Fruit fly (Drosophila melanogaster) whole organism, embryonic: ENCODE data around the gene kin17.

ENCODE experiments used
- ATbp ChIP-seq: fragments of 200-800 bp; sonication (Bioruptor generic); optimal IDR thresholded peaks from 2 replicates; lab custom pipeline; 2017; ENCODE audit warnings: missing biosample characterization, mild to moderate bottlenecking, missing genetic modification characterization, missing genetic modification reagents
- Atf3 ChIP-seq: fragments of 200-800 bp; sonication (Bioruptor generic); optimal IDR thresholded peaks from 3 replicates; lab custom pipeline; 2016; ENCODE audit warnings: missing biosample characterization, missing genetic modification characterization
- Blimp-1 ChIP-seq: fragments of 200-800 bp; sonication (Bioruptor generic); optimal IDR thresholded peaks from 3 replicates; lab custom pipeline; 2018; ENCODE audit warnings: missing biosample characterization, missing genetic modification characterization, mild to moderate bottlenecking, moderate library complexity, missing genetic modification reagents
- Bteb2 ChIP-seq: fragments of 200-800 bp; sonication (Bioruptor generic); optimal IDR thresholded peaks from 2 replicates; lab custom pipeline; 2016; ENCODE audit warnings: missing biosample characterization, missing genetic modification characterization
- CG10274 ChIP-seq: fragments of 200-800 bp; sonication (Bioruptor generic); optimal IDR thresholded peaks from 3 replicates; lab custom pipeline; 2017; ENCODE audit warnings: missing biosample characterization, mild to moderate bottlenecking, missing genetic modification characterization
- CG10462 ChIP-seq: fragments of 200-800 bp; sonication (Bioruptor generic); optimal IDR thresholded peaks from 2 replicates; lab custom pipeline; 2016; ENCODE audit warnings: missing biosample characterization, missing genetic modification characterization
- CG12071 ChIP-seq: fragments of 200-800 bp; sonication (Bioruptor generic); optimal IDR thresholded peaks from 3 replicates; lab custom pipeline; 2018; ENCODE audit warnings: missing biosample characterization, mild to moderate bottlenecking, missing genetic modification characterization
- CG12219 ChIP-seq: fragments of 200-800 bp; sonication (Bioruptor generic); optimal IDR thresholded peaks from 3 replicates; lab custom pipeline; 2018; ENCODE audit warnings: missing biosample characterization, mild to moderate bottlenecking, missing genetic modification characterization
- CG14860 ChIP-seq: fragments of 200-800 bp; sonication (Bioruptor generic); IDR thresholded peaks from 3 replicates; pipeline ENCODE4 v1.3.6; 2022; ENCODE audit warnings: missing biosample characterization, missing genetic modification characterization; ENCODE audit not compliant: partially characterized antibody
- CG16813 ChIP-seq: fragments of 200-800 bp; sonication (Bioruptor generic); IDR thresholded peaks from 3 replicates; pipeline ENCODE4 v1.3.6; 2022; ENCODE audit warnings: missing biosample characterization, missing genetic modification characterization; ENCODE audit not compliant: partially characterized antibody
- CG17359 ChIP-seq: fragments of 200-800 bp; sonication (Bioruptor generic); optimal IDR thresholded peaks from 3 replicates; lab custom pipeline; 2018; ENCODE audit warnings: missing biosample characterization, mild to moderate bottlenecking, missing genetic modification characterization, moderate library complexity
- CG18619 ChIP-seq: fragments of 200-800 bp; sonication (Bioruptor generic); optimal IDR thresholded peaks from 3 replicates; lab custom pipeline; 2017; ENCODE audit warnings: missing biosample characterization, mild to moderate bottlenecking, missing genetic modification characterization
- CG32532 ChIP-seq: fragments of 200-800 bp; sonication (Bioruptor generic); IDR thresholded peaks from 2 replicates; pipeline ENCODE4 v1.3.6; 2022; ENCODE audit warnings: missing biosample characterization, missing genetic modification characterization
- CG5953 ChIP-seq: fragments of 200-800 bp; sonication (Bioruptor generic); IDR thresholded peaks from 2 replicates; pipeline ENCODE4 v1.3.6; 2022; ENCODE audit warnings: missing biosample characterization, missing genetic modification characterization
- CG9817 ChIP-seq: fragments of 200-800 bp; sonication (Bioruptor generic); optimal IDR thresholded peaks from 2 replicates; lab custom pipeline; 2018; ENCODE audit warnings: missing biosample characterization, mild to moderate bottlenecking, missing genetic modification characterization, moderate library complexity
- CHES-1-like ChIP-seq: fragments of 200-800 bp; sonication (Bioruptor generic); optimal IDR thresholded peaks from 2 replicates; lab custom pipeline; 2016; ENCODE audit warnings: missing biosample characterization, missing genetic modification characterization
- D19A ChIP-seq: fragments of 200-800 bp; optimal IDR thresholded peaks from 3 replicates; lab custom pipeline; 2019; ENCODE audit warnings: missing biosample characterization, mild to moderate bottlenecking, missing genetic modification characterization, moderate library complexity
- Dfd ChIP-seq, 2 experiments: fragments of >200 bp; optimal IDR thresholded peaks; 2 replicates each; lab custom pipeline; 2017; ENCODE audit warnings: missing biosample characterization in 2 of 2, missing genetic modification characterization in 2 of 2
- E2f1 ChIP-seq: fragments of 200-800 bp; sonication (Bioruptor generic); IDR thresholded peaks from 2 replicates; pipeline ENCODE4 v1.3.6; 2022; ENCODE audit warnings: missing biosample characterization, missing genetic modification characterization
- Ets97D ChIP-seq: fragments of 200-800 bp; sonication (Bioruptor generic); optimal IDR thresholded peaks from 3 replicates; lab custom pipeline; 2016; ENCODE audit warnings: missing biosample characterization, missing genetic modification characterization
- GATAe ChIP-seq: fragments of 200-800 bp; sonication (Bioruptor generic); conservative IDR thresholded peaks from 2 replicates; pipeline ENCODE4 v1.3.6; 2022; ENCODE audit warnings: missing biosample characterization, missing genetic modification characterization
- Hr78 ChIP-seq, 2 experiments: fragments of 200-800 bp in 1 of 2; fragments of >200 bp in 1 of 2; sonication (Bioruptor generic) in 1 of 2; optimal IDR thresholded peaks; 2 replicates each; lab custom pipeline; 2017 to 2019; ENCODE audit warnings: missing biosample characterization in 2 of 2, missing genetic modification characterization in 2 of 2, mild to moderate bottlenecking in 1 of 2, moderate library complexity in 1 of 2
- Sox100B ChIP-seq: fragments of 200-800 bp; sonication (Bioruptor generic); optimal IDR thresholded peaks from 3 replicates; lab custom pipeline; 2018; ENCODE audit warnings: missing biosample characterization, mild to moderate bottlenecking, missing genetic modification characterization
- Vsx1 ChIP-seq: fragments of 200-800 bp; sonication (Bioruptor generic); optimal IDR thresholded peaks from 2 replicates; lab custom pipeline; 2017; ENCODE audit warnings: missing biosample characterization, mild to moderate bottlenecking, missing genetic modification characterization, missing genetic modification reagents
- Xbp1 ChIP-seq: fragments of 200-800 bp; sonication (Bioruptor generic); optimal IDR thresholded peaks from 3 replicates; lab custom pipeline; 2016; ENCODE audit warnings: missing biosample characterization, mild to moderate bottlenecking, missing genetic modification characterization
- al ChIP-seq: fragments of 200-800 bp; sonication (Bioruptor generic); IDR thresholded peaks from 2 replicates; pipeline ENCODE4 v1.3.6; 2022; ENCODE audit warnings: missing biosample characterization, missing genetic modification characterization
- amos ChIP-seq: fragments of 200-800 bp; sonication (Bioruptor generic); IDR thresholded peaks from 2 replicates; pipeline ENCODE4 v1.3.6; 2022; ENCODE audit warnings: missing biosample characterization, missing genetic modification characterization; ENCODE audit not compliant: partially characterized antibody
- bsh ChIP-seq, 2 experiments: fragments of 200-800 bp; sonication (Bioruptor generic); optimal IDR thresholded peaks; 2 replicates each; lab custom pipeline; 2017 to 2018; ENCODE audit warnings: mild to moderate bottlenecking in 2 of 2, missing biosample characterization in 2 of 2, missing genetic modification characterization in 2 of 2, moderate library complexity in 1 of 2
- chinmo ChIP-seq: fragments of 200-800 bp; sonication (Bioruptor generic); IDR thresholded peaks from 4 replicates; pipeline ENCODE4 v1.3.6; 2022; ENCODE audit warnings: missing biosample characterization, missing genetic modification characterization; ENCODE audit not compliant: partially characterized antibody
- chm ChIP-seq: fragments of 200-800 bp; sonication (Bioruptor generic); IDR thresholded peaks from 2 replicates; pipeline ENCODE4 v1.3.6; 2022; ENCODE audit warnings: missing biosample characterization, missing genetic modification characterization
- crol ChIP-seq: fragments of 200-800 bp; sonication (Bioruptor generic); IDR thresholded peaks from 2 replicates; pipeline ENCODE4 v1.3.6; 2022; ENCODE audit warnings: missing biosample characterization, missing genetic modification characterization
- dimm ChIP-seq: fragments of 200-800 bp; sonication (Bioruptor generic); IDR thresholded peaks from 2 replicates; pipeline ENCODE4 v1.3.6; 2022; ENCODE audit warnings: missing biosample characterization, missing genetic modification characterization
- eve ChIP-seq, 2 experiments: fragments of >200 bp; optimal IDR thresholded peaks; 2 replicates each; lab custom pipeline; 2017; ENCODE audit warnings: missing biosample characterization in 2 of 2, missing genetic modification characterization in 2 of 2
- fd96Cb ChIP-seq: fragments of 200-800 bp; sonication (Bioruptor generic); optimal IDR thresholded peaks from 2 replicates; lab custom pipeline; 2018; ENCODE audit warnings: missing biosample characterization, mild to moderate bottlenecking, missing genetic modification characterization, moderate library complexity
- gcm2 ChIP-seq: fragments of 200-800 bp; sonication (Bioruptor generic); optimal IDR thresholded peaks from 2 replicates; lab custom pipeline; 2016; ENCODE audit warnings: missing biosample characterization, missing genetic modification characterization
- gfzf ChIP-seq: fragments of 200-800 bp; sonication (Bioruptor generic); optimal IDR thresholded peaks from 2 replicates; lab custom pipeline; 2016; ENCODE audit warnings: missing biosample characterization, mild to moderate bottlenecking, missing genetic modification characterization, moderate library complexity
- grn ChIP-seq: fragments of 200-800 bp; sonication (Bioruptor generic); optimal IDR thresholded peaks from 3 replicates; lab custom pipeline; 2017; ENCODE audit warnings: missing biosample characterization, missing genetic modification characterization
- ind ChIP-seq: fragments of 200-800 bp; sonication (Bioruptor generic); optimal IDR thresholded peaks from 3 replicates; lab custom pipeline; 2016; ENCODE audit warnings: missing biosample characterization, missing genetic modification characterization
- klu ChIP-seq: fragments of 200-800 bp; sonication (Bioruptor generic); IDR thresholded peaks from 2 replicates; pipeline ENCODE4 v1.3.6; 2022; ENCODE audit warnings: missing biosample characterization, missing genetic modification characterization
- maf-S ChIP-seq: fragments of 200-800 bp; sonication (Bioruptor generic); optimal IDR thresholded peaks from 2 replicates; lab custom pipeline; 2016; ENCODE audit warnings: missing biosample characterization, missing genetic modification characterization
- odd ChIP-seq: fragments of 200-800 bp; sonication (Bioruptor generic); optimal IDR thresholded peaks from 2 replicates; lab custom pipeline; 2017; ENCODE audit warnings: missing biosample characterization, mild to moderate bottlenecking, missing genetic modification characterization
- otp ChIP-seq: fragments of 200-800 bp; sonication (Bioruptor generic); IDR thresholded peaks from 3 replicates; pipeline ENCODE4, ENCODE4 v1.3.6; 2022; ENCODE audit warnings: missing biosample characterization, missing genetic modification characterization
- pb ChIP-seq: fragments of 200-800 bp; sonication (Bioruptor generic); optimal IDR thresholded peaks from 3 replicates; lab custom pipeline; 2016; ENCODE audit warnings: missing biosample characterization, missing genetic modification characterization
- run ChIP-seq: fragments of 200-800 bp; sonication (Bioruptor generic); optimal IDR thresholded peaks from 3 replicates; lab custom pipeline; 2018; ENCODE audit warnings: missing biosample characterization, mild to moderate bottlenecking, missing genetic modification characterization
- sima ChIP-seq: fragments of 200-800 bp; sonication (Bioruptor generic); optimal IDR thresholded peaks from 2 replicates; lab custom pipeline; 2016; ENCODE audit warnings: missing biosample characterization, missing genetic modification characterization
- sqz ChIP-seq: fragments of 200-800 bp; sonication (Bioruptor generic); optimal IDR thresholded peaks from 3 replicates; lab custom pipeline; 2018; ENCODE audit warnings: missing biosample characterization, mild to moderate bottlenecking, missing genetic modification characterization
- toy ChIP-seq: fragments of 200-800 bp; sonication (Bioruptor generic); IDR thresholded peaks from 2 replicates; pipeline ENCODE4 v1.3.6; 2022; ENCODE audit warnings: missing biosample characterization, missing genetic modification characterization
- trh ChIP-seq: fragments of 200-800 bp; sonication (Bioruptor generic); optimal IDR thresholded peaks from 2 replicates; lab custom pipeline; 2016; ENCODE audit warnings: missing biosample characterization, missing genetic modification characterization
- usp ChIP-seq: fragments of >200 bp; optimal IDR thresholded peaks from 2 replicates; lab custom pipeline; 2017; ENCODE audit warnings: missing biosample characterization, missing genetic modification characterization

The kin17 gene

DNA sequence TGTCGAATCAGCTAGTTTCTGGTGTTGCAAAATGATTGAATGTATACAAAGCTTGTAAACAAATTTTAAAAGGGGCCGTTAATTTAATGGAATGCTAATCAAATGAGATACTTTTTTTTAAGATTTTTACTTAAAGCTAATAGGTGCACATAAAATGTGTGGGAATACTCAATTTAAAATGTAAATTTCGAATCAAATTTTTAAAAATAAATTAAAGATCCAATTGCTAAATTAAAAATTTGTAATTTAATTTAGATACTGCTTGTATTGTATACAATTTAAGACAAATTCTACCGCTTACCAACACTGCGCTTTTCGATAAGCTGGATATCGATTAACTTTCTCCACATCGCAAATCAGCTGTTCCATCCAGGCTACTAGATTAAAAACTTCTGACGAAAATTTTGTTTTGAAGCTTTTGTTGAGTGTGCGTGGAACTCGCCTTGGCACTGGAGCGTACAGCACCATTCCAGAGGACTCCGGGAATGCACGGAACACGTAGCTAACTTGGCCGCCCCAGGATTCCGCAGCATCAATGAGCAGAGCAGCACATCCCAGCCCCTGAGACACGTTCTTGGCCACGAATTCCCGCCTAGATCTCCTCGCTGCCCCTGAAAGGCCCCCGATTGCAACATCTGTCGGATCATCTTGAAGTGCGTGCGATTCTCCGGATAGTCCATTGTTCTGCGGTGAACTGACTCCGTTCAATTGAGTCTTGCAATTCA is 27.6 kb downstream of the kin17 start, which contains the start of the genes CG5498 and fbl (continued):
- TF ChIP-seq odd = peak; percentile 56
- no peak for TF ChIP-seq sqz (GFP tag; lab: Kevin White, UChicago)
- peak; percentile 56 for TF ChIP-seq CG17359 (tag; lab: Kevin White, UChicago)
- peak; percentile 59 for TF ChIP-seq Bteb2 (GFP tag; lab: Kevin White, UChicago)
- TF ChIP-seq Vsx1 = peak; percentile 67
- TF ChIP-seq eve (GFP tag; optimal IDR thresholded peaks at IDR 0.05; lab: Kevin White, UChicago) = no peak
- TF ChIP-seq trh = no peak
- no peak for TF ChIP-seq dimm (GFP tag; lab: Robert Waterston, UW)
- peak; percentile 64 for TF ChIP-seq ind (GFP tag; lab: Kevin White, UChicago)
- no peak for TF ChIP-seq toy (GFP tag; lab: Robert Waterston, UW)
- TF ChIP-seq CG18619 = peak; percentile 42
- TF ChIP-seq Dfd (GFP tag; optimal IDR thresholded peaks at IDR 0.05; lab: Kevin White, UChicago) = no peak
- peak; percentile 63 for TF ChIP-seq Xbp1 (GFP tag; lab: Kevin White, UChicago)
- TF ChIP-seq sima (GFP tag; lab: Kevin White, UChicago) = no peak
- 0 out of 2 replicates have a peak, but pooled peaks have one; percentile 34 for TF ChIP-seq crol (GFP tag; lab: Robert Waterston, UW)
- TF ChIP-seq ATbp (GFP tag; lab: Kevin White, UChicago) = no peak
- peak; percentile 39 for TF ChIP-seq fd96Cb (tag; lab: Kevin White, UChicago)
- no peak for TF ChIP-seq otp
- no peak for TF ChIP-seq CG5953 (GFP tag; lab: Robert Waterston, UW)
- TF ChIP-seq maf-S (GFP tag; lab: Kevin White, UChicago) = no peak
- no peak; the same call in 1 of the 2 replicates for TF ChIP-seq amos (GFP tag; lab: Robert Waterston, UW)
- peak; percentile 63 for TF ChIP-seq Blimp-1 (GFP tag; lab: Kevin White, UChicago)
- TF ChIP-seq GATAe (GFP tag; lab: Robert Waterston, UW) = no peak
- TF ChIP-seq CG9817 (tag; lab: Kevin White, UChicago) = peak; percentile 40
- no peak for TF ChIP-seq CG12219 (GFP tag; lab: Kevin White, UChicago)
- TF ChIP-seq CG10274 (GFP tag; lab: Kevin White, UChicago) = no peak
- no peak for TF ChIP-seq gcm2
- peak in 1 of 2 experiments; percentile 0 for TF ChIP-seq Hr78 (GFP tag; optimal IDR thresholded peaks at IDR 0.05; lab: Kevin White, UChicago)
- TF ChIP-seq usp (GFP tag; lab: Kevin White, UChicago) = no peak
- no peak for TF ChIP-seq CG10462 (GFP tag; lab: Kevin White, UChicago)
- peak; percentile 73 for TF ChIP-seq Sox100B (GFP tag; lab: Kevin White, UChicago)
- TF ChIP-seq gfzf = peak; percentile 17
- TF ChIP-seq D19A (tag; lab: Kevin White, UChicago) = peak; percentile 54
- no peak for TF ChIP-seq chm
- peak; percentile 52; the same call in 1 of the 2 replicates for TF ChIP-seq CG32532
- no peak for TF ChIP-seq CG12071
- TF ChIP-seq klu (GFP tag; lab: Robert Waterston, UW) = peak; percentile 37; the same call in 1 of the 2 replicates
- no peak for TF ChIP-seq Atf3 (GFP tag; lab: Kevin White, UChicago)
- TF ChIP-seq bsh (GFP tag; optimal IDR thresholded peaks at IDR 0.05; lab: Kevin White, UChicago) = peak in 1 of 2 experiments; percentile 49
- no peak; the same call in 1 of the 2 replicates for TF ChIP-seq E2f1 (GFP tag; lab: Robert Waterston, UW)
- TF ChIP-seq CG16813 = no peak
- no peak for TF ChIP-seq chinmo (GFP tag; lab: Robert Waterston, UW)
- TF ChIP-seq al = peak; percentile 40; the same call in 1 of the 2 replicates
- no peak for TF ChIP-seq pb (GFP tag; lab: Kevin White, UChicago)
- no peak for TF ChIP-seq CG14860
- peak; percentile 31 for TF ChIP-seq grn (GFP tag; lab: Kevin White, UChicago)
- peak; percentile 14 for TF ChIP-seq Ets97D (GFP tag; lab: Kevin White, UChicago)
- TF ChIP-seq run = no peak
- peak; percentile 5 for TF ChIP-seq CHES-1-like (GFP tag; lab: Kevin White, UChicago)
